Worm (Caenorhabditis elegans) whole organism, L4 larva: Measurements from ENCODE around the gene F54F7.2.

Experiments used
- F10B5.3 ChIP-seq: sonication (generic microtip); optimal IDR thresholded peaks from 2 replicates; lab custom pipeline; 2016; ENCODE audit warnings: mild to moderate bottlenecking, missing genetic modification characterization, missing compliant biosample characterization
- F26F4.8 ChIP-seq: fragments of 200-800 bp; sonication (Bioruptor generic); conservative IDR thresholded peaks from 2 replicates; pipeline ENCODE4 v1.3.6; 2022; ENCODE audit warnings: missing genetic modification characterization, missing compliant biosample characterization
- F44E2.7 ChIP-seq: fragments of 200-800 bp; sonication (Bioruptor generic); IDR thresholded peaks from 2 replicates; pipeline ENCODE4 v2.1.2; 2022; ENCODE audit warnings: missing genetic modification characterization, missing compliant biosample characterization
- F49E8.2 ChIP-seq: sonication (generic microtip); optimal IDR thresholded peaks from 2 replicates; lab custom pipeline; 2016; ENCODE audit warnings: missing compliant biosample characterization, mild to moderate bottlenecking, missing genetic modification characterization, borderline replicate concordance
- T20F7.1 ChIP-seq: fragments of 200-800 bp; sonication (Bioruptor generic); optimal IDR thresholded peaks from 2 replicates; lab custom pipeline; 2018; ENCODE audit warnings: mild to moderate bottlenecking, missing genetic modification characterization, missing compliant biosample characterization
- Y48G9A.11 ChIP-seq: fragments of 200-800 bp; sonication (Bioruptor generic); IDR thresholded peaks from 2 replicates; pipeline ENCODE4 v1.3.6; 2022; ENCODE audit warnings: missing genetic modification reagents, missing genetic modification characterization, missing compliant biosample characterization
- ZK546.5 ChIP-seq, 2 experiments: sonication (generic microtip); optimal IDR thresholded peaks; 2 replicates each; lab custom pipeline; 2017; ENCODE audit warnings: missing biosample characterization in 2 of 2, missing genetic modification characterization in 2 of 2
- aha-1 ChIP-seq: fragments of 150-350 bp; peaks from one replicate; lab custom pipeline; 2014; ENCODE audit warnings: missing biosample characterization, missing genetic modification characterization
- ama-1 ChIP-seq: fragments of 150-350 bp; optimal IDR thresholded peaks from 2 replicates; lab custom pipeline; 2014; ENCODE audit warnings: inconsistent platforms, mixed read lengths
- arid-1 ChIP-seq: fragments of 200-800 bp; sonication (Bioruptor generic); conservative IDR thresholded peaks from 2 replicates; pipeline ENCODE4 v1.3.6; 2022; ENCODE audit warnings: missing genetic modification reagents, missing genetic modification characterization, missing compliant biosample characterization
- attf-4 ChIP-seq: sonication (generic microtip); optimal IDR thresholded peaks from 3 replicates; lab custom pipeline; 2017; ENCODE audit warnings: missing biosample characterization, missing genetic modification characterization
- ceh-28 ChIP-seq: fragments of 150-350 bp; optimal IDR thresholded peaks from 2 replicates; lab custom pipeline; 2014; ENCODE audit warnings: missing biosample characterization, missing genetic modification reagents, missing genetic modification characterization
- ceh-44 ChIP-seq: fragments of 200-800 bp; sonication (Bioruptor generic); IDR thresholded peaks from 2 replicates; pipeline ENCODE4 v1.3.6; 2022; ENCODE audit warnings: missing genetic modification reagents, missing genetic modification characterization, missing compliant biosample characterization
- ctbp-1 ChIP-seq: fragments of 200-800 bp; sonication (Bioruptor generic); IDR thresholded peaks from 2 replicates; pipeline ENCODE4 v1.3.6; 2022; ENCODE audit warnings: missing genetic modification reagents, missing genetic modification characterization, missing compliant biosample characterization
- daf-12 ChIP-seq: fragments of 150-350 bp; optimal IDR thresholded peaks from 2 replicates; lab custom pipeline; 2014; ENCODE audit warnings: missing biosample characterization, missing genetic modification reagents, missing genetic modification characterization
- daf-16 ChIP-seq, 3 experiments: sonication (generic microtip); optimal IDR thresholded peaks; 2 replicates each; lab custom pipeline; 2016 to 2017; ENCODE audit warnings: missing genetic modification characterization in 3 of 3, missing genetic modification reagents in 3 of 3, mild to moderate bottlenecking in 2 of 3, missing compliant biosample characterization in 2 of 3, missing biosample characterization in 1 of 3, moderate library complexity in 1 of 3
- dmd-6 ChIP-seq: fragments of 200-800 bp; sonication (Bioruptor generic); IDR thresholded peaks from 2 replicates; pipeline ENCODE4 v1.3.6; 2022; ENCODE audit warnings: missing genetic modification reagents, missing genetic modification characterization, missing compliant biosample characterization
- dmd-8 ChIP-seq: fragments of 200-800 bp; sonication (Bioruptor generic); IDR thresholded peaks from 2 replicates; pipeline ENCODE4 v1.3.6; 2022; ENCODE audit warnings: missing genetic modification characterization, missing compliant biosample characterization
- dpl-1 ChIP-seq: fragments of 150-350 bp; optimal IDR thresholded peaks from 2 replicates; lab custom pipeline; 2014; ENCODE audit warnings: missing biosample characterization, missing genetic modification reagents, missing genetic modification characterization
- duxl-1 ChIP-seq: sonication (generic microtip); optimal IDR thresholded peaks from 2 replicates; lab custom pipeline; 2016; ENCODE audit warnings: mild to moderate bottlenecking, missing genetic modification characterization, moderate library complexity, missing compliant biosample characterization; ENCODE audit not compliant: poor library complexity
- egl-43 ChIP-seq: fragments of 200-800 bp; sonication (Bioruptor generic); IDR thresholded peaks from 2 replicates; pipeline ENCODE4 v1.3.6; 2022; ENCODE audit warnings: missing genetic modification reagents, missing genetic modification characterization, missing compliant biosample characterization
- fkh-10 ChIP-seq: fragments of 150-350 bp; optimal IDR thresholded peaks from 2 replicates; lab custom pipeline; 2014; ENCODE audit warnings: missing biosample characterization, missing genetic modification reagents, missing genetic modification characterization
- hif-1 ChIP-seq, 2 experiments: sonication (generic microtip); optimal IDR thresholded peaks; 2 replicates each; lab custom pipeline; 2016 to 2017; ENCODE audit warnings: missing compliant biosample characterization in 2 of 2, missing genetic modification characterization in 2 of 2, missing genetic modification reagents in 2 of 2, missing genotype in 2 of 2, mild to moderate bottlenecking in 1 of 2
- hlh-11 ChIP-seq: fragments of 200-800 bp; sonication (Bioruptor generic); optimal IDR thresholded peaks from 2 replicates; lab custom pipeline; 2018; ENCODE audit warnings: mild to moderate bottlenecking, missing genetic modification characterization, missing compliant biosample characterization
- jun-1 ChIP-seq: fragments of 150-350 bp; optimal IDR thresholded peaks from 2 replicates; lab custom pipeline; 2014; ENCODE audit warnings: missing biosample characterization, missing genetic modification reagents, missing genetic modification characterization
- lim-7 ChIP-seq: fragments of 200-800 bp; sonication (Bioruptor generic); IDR thresholded peaks from 2 replicates; pipeline ENCODE4 v1.3.6; 2022; ENCODE audit warnings: missing genetic modification characterization, missing compliant biosample characterization
- lin-1 ChIP-seq: fragments of 200-800 bp; sonication (Bioruptor generic); IDR thresholded peaks from 2 replicates; pipeline ENCODE4 v1.3.6; 2022; ENCODE audit warnings: missing genetic modification reagents, missing genetic modification characterization, missing compliant biosample characterization
- lin-29 ChIP-seq: fragments of 200-800 bp; sonication (Bioruptor generic); IDR thresholded peaks from 2 replicates; pipeline ENCODE4 v1.3.6; 2022; ENCODE audit warnings: missing genetic modification reagents, missing genetic modification characterization, missing compliant biosample characterization
- lin-38 ChIP-seq: fragments of 200-800 bp; sonication (Bioruptor generic); IDR thresholded peaks from 2 replicates; pipeline ENCODE4 v1.3.6; 2022; ENCODE audit warnings: missing genetic modification reagents, missing genetic modification characterization, missing compliant biosample characterization
- lsy-2 ChIP-seq, 2 experiments: fragments of 150-350 bp in 1 of 2; sonication (generic microtip) in 1 of 2; optimal IDR thresholded peaks; 2 replicates each; lab custom pipeline; 2014 to 2017; ENCODE audit warnings: missing biosample characterization in 2 of 2, missing genetic modification characterization in 2 of 2
- madf-5 ChIP-seq, 2 experiments: fragments of 200-800 bp; sonication (Bioruptor generic); IDR thresholded peaks; 2 replicates each; pipeline ENCODE4 v1.3.6; 2022; ENCODE audit warnings: missing compliant biosample characterization in 2 of 2, missing genetic modification characterization in 2 of 2
- mdl-1 ChIP-seq, 2 experiments: fragments of 150-350 bp in 1 of 2; sonication (generic microtip) in 1 of 2; optimal IDR thresholded peaks; 2 replicates each; lab custom pipeline; 2014 to 2017; ENCODE audit warnings: missing biosample characterization in 2 of 2, missing genetic modification characterization in 2 of 2
- mdt-29 ChIP-seq: fragments of 200-800 bp; sonication (Bioruptor generic); IDR thresholded peaks from 2 replicates; pipeline ENCODE4 v1.3.6; 2022; ENCODE audit warnings: missing genetic modification reagents, missing genetic modification characterization, missing compliant biosample characterization
- mep-1 ChIP-seq: fragments of 150-350 bp; sonication (generic microtip); optimal IDR thresholded peaks from 3 replicates; lab custom pipeline; 2014; ENCODE audit warnings: missing biosample characterization, missing genetic modification characterization
- mxl-2 ChIP-seq: fragments of 200-800 bp; sonication (Bioruptor generic); conservative IDR thresholded peaks from 2 replicates; pipeline ENCODE4 v1.3.6; 2022; ENCODE audit warnings: missing genetic modification reagents, missing genetic modification characterization, missing compliant biosample characterization
- mxl-3 ChIP-seq: fragments of 200-800 bp; sonication (Bioruptor generic); optimal IDR thresholded peaks from 2 replicates; lab custom pipeline; 2018; ENCODE audit warnings: mild to moderate bottlenecking, missing genetic modification characterization, missing compliant biosample characterization
- nhr-48 ChIP-seq: sonication (generic microtip); optimal IDR thresholded peaks from 2 replicates; lab custom pipeline; 2016; ENCODE audit warnings: mild to moderate bottlenecking, missing genetic modification characterization, missing compliant biosample characterization
- pha-4 ChIP-seq, 2 experiments: fragments of 150-350 bp in 1 of 2; fragments of 200-800 bp in 1 of 2; sonication (Bioruptor generic) in 1 of 2; IDR thresholded peaks in 1 of 2; optimal IDR thresholded peaks in 1 of 2; 2 replicates each; pipeline versions ENCODE4 v1.3.6 to Lab custom; 2014 to 2022; ENCODE audit warnings: missing genetic modification characterization in 2 of 2, missing genetic modification reagents in 2 of 2, missing biosample characterization in 1 of 2, missing compliant biosample characterization in 1 of 2
- pqm-1 ChIP-seq: sonication (generic microtip); optimal IDR thresholded peaks from 2 replicates; lab custom pipeline; 2017; ENCODE audit warnings: missing biosample characterization, missing genetic modification characterization
- rbr-2 ChIP-seq: sonication (generic microtip); optimal IDR thresholded peaks from 2 replicates; lab custom pipeline; 2016; ENCODE audit warnings: missing genotype, missing genetic modification characterization, missing compliant biosample characterization
- saeg-2 ChIP-seq: fragments of 200-800 bp; sonication (Bioruptor generic); IDR thresholded peaks from 2 replicates; pipeline ENCODE4 v1.3.6; 2022; ENCODE audit warnings: missing genetic modification reagents, missing genetic modification characterization, missing compliant biosample characterization
- set-16 ChIP-seq: fragments of 200-800 bp; sonication (Bioruptor generic); IDR thresholded peaks from 2 replicates; pipeline ENCODE4 v1.3.6; 2022; ENCODE audit warnings: missing genetic modification reagents, missing genetic modification characterization, missing compliant biosample characterization
- skn-1 ChIP-seq: fragments of 150-350 bp; optimal IDR thresholded peaks from 2 replicates; lab custom pipeline; 2014; ENCODE audit warnings: missing biosample characterization, missing genetic modification characterization
- snpc-1.2 ChIP-seq: fragments of 200-800 bp; sonication (Bioruptor generic); IDR thresholded peaks from 2 replicates; pipeline ENCODE4 v1.3.6; 2022; ENCODE audit warnings: missing genetic modification reagents, missing genetic modification characterization, missing compliant biosample characterization
- snpc-4 ChIP-seq: fragments of 150-350 bp; optimal IDR thresholded peaks from 2 replicates; lab custom pipeline; 2014; ENCODE audit warnings: missing biosample characterization, missing genetic modification characterization
- spr-1 ChIP-seq: sonication (generic microtip); optimal IDR thresholded peaks from 2 replicates; lab custom pipeline; 2016; ENCODE audit warnings: mild to moderate bottlenecking, missing genetic modification characterization, missing compliant biosample characterization
- spr-3 ChIP-seq: fragments of 200-800 bp; sonication (Bioruptor generic); optimal IDR thresholded peaks from 2 replicates; lab custom pipeline; 2018; ENCODE audit warnings: mild to moderate bottlenecking, missing genetic modification characterization, missing compliant biosample characterization
- tag-97 ChIP-seq: fragments of 200-800 bp; sonication (Bioruptor generic); IDR thresholded peaks from 2 replicates; pipeline ENCODE4 v1.3.6; 2022; ENCODE audit warnings: missing genetic modification characterization, missing compliant biosample characterization
- zfp-2 ChIP-seq: sonication (generic microtip); optimal IDR thresholded peaks from 2 replicates; lab custom pipeline; 2016; ENCODE audit warnings: mild to moderate bottlenecking, missing genetic modification characterization, missing compliant biosample characterization
- zfp-3 ChIP-seq: fragments of 200-800 bp; sonication (Bioruptor generic); conservative IDR thresholded peaks from 2 replicates; pipeline ENCODE4 v1.3.6; 2022; ENCODE audit warnings: missing genetic modification reagents, missing genetic modification characterization, missing compliant biosample characterization

F54F7.2 gene

ce11 chrX:11798057-11798555 is 45.4 kb upstream of the F54F7.2 start, which contains the start of gene rsd-3 (continued):
- TF ChIP-seq mep-1 (tag; lab: Kevin White, UChicago) (peak; percentile 82), lim-7 (GFP tag; lab: Robert Waterston, UW) (no peak), lsy-2 (tag; optimal IDR thresholded peaks at IDR 0.05; lab: Kevin White, UChicago) (peak in 1 of 2 experiments; percentile 49), Y48G9A.11 (no peak), mxl-2 (GFP tag; lab: Robert Waterston, UW) (no peak), rbr-2 (peak; percentile 71), zfp-3 (GFP tag; lab: Robert Waterston, UW) (no peak), daf-12 (no peak), set-16 (GFP tag; lab: Robert Waterston, UW) (no peak), nhr-48 (tag; lab: Kevin White, UChicago) (peak; percentile 27), spr-1 (tag; lab: Kevin White, UChicago) (no peak), ctbp-1 (GFP tag; lab: Robert Waterston, UW) (peak; percentile 52; the same call in 1 of the 2 replicates), lin-1 (no peak), mdt-29 (no peak), attf-4 (no peak), F44E2.7 (GFP tag; lab: Robert Waterston, UW) (no peak), madf-5 (GFP tag; IDR thresholded peaks at IDR 0.05; lab: Robert Waterston, UW) (no peak), egl-43 (GFP tag; lab: Robert Waterston, UW) (no peak), spr-3 (GFP tag; lab: Kevin White, UChicago) (no peak), saeg-2 (no peak), ceh-44 (no peak), arid-1 (GFP tag; lab: Robert Waterston, UW) (no peak), pha-4 (GFP tag; IDR thresholded peaks at IDR 0.05; lab: Robert Waterston, UW) (peak; percentile 38; the same call in 1 of the 2 replicates), pha-4 (tag; optimal IDR thresholded peaks at IDR 0.05; lab: Kevin White, UChicago) (peak; percentile 70), snpc-4 (tag; lab: Kevin White, UChicago) (no peak), skn-1 (no peak), F26F4.8 (no peak), ama-1 (lab: Kevin White, UChicago) (no peak), lin-29 (GFP tag; lab: Robert Waterston, UW) (no peak), ceh-28 (tag; lab: Kevin White, UChicago) (peak; percentile 8), mdl-1 (tag; optimal IDR thresholded peaks at IDR 0.05; lab: Kevin White, UChicago) (peak in 1 of 2 experiments; percentile 65), fkh-10 (GFP tag; lab: Kevin White, UChicago) (no peak), duxl-1 (tag; lab: Kevin White, UChicago) (peak; percentile 30), lin-38 (GFP tag; lab: Robert Waterston, UW) (0 out of 2 replicates have a peak, but pooled peaks have one; percentile 24), F10B5.3 (no peak), mxl-3 (GFP tag; lab: Kevin White, UChicago) (peak; percentile 63), ZK546.5 (tag; optimal IDR thresholded peaks at IDR 0.05; lab: Kevin White, UChicago) (no peak), hif-1 (tag; optimal IDR thresholded peaks at IDR 0.05; lab: Kevin White, UChicago) (peak in 1 of 2 experiments; percentile 29), zfp-2 (tag; lab: Kevin White, UChicago) (no peak), pqm-1 (tag; lab: Kevin White, UChicago) (no peak), tag-97 (GFP tag; lab: Robert Waterston, UW) (no peak), dmd-6 (GFP tag; lab: Robert Waterston, UW) (peak; percentile 50), T20F7.1 (GFP tag; lab: Kevin White, UChicago) (no peak), jun-1 (tag; lab: Kevin White, UChicago) (no peak), daf-16 (GFP tag; optimal IDR thresholded peaks at IDR 0.05; lab: Kevin White, UChicago) (no peak), daf-16 (tag; optimal IDR thresholded peaks at IDR 0.05; lab: Kevin White, UChicago) (peak; percentile 45), F49E8.2 (tag; lab: Kevin White, UChicago) (no peak), dpl-1 (GFP tag; lab: Kevin White, UChicago) (peak; percentile 20), aha-1 (tag; lab: Kevin White, UChicago) (peak; percentile 95), snpc-1.2 (GFP tag; lab: Robert Waterston, UW) (no peak), dmd-8 (GFP tag; lab: Robert Waterston, UW) (no peak), hlh-11 (tag; lab: Kevin White, UChicago) (peak; percentile 84)
